Fruit fly (Drosophila melanogaster): ENCODE measurements around the gene HisRS.

- TF ChIP-seq E2f1 (GFP tag; IDR thresholded peaks at IDR 0.05) (no peak), fd102C (GFP tag; optimal IDR thresholded peaks at IDR 0.05) (no peak), B-H1 (GFP tag; IDR thresholded peaks at IDR 0.05) (no peak), trem (tag; optimal IDR thresholded peaks at IDR 0.05) (no peak)
These were observed 39.3 kb downstream of the HisRS start for dm6 chrX:18554563-18554962.
